Worm (Caenorhabditis elegans) whole organism, midembryonic: Measurements from ENCODE around the gene F43C1.5.

Source experiments
- T22C8.4 ChIP-seq: fragments of 200-800 bp; sonication (Bioruptor generic); IDR thresholded peaks from 2 replicates; pipeline ENCODE4 v1.3.6; 2022; ENCODE audit warnings: missing genetic modification characterization, missing compliant biosample characterization
- ztf-29 ChIP-seq: fragments of 200-800 bp; sonication (Bioruptor generic); IDR thresholded peaks from 2 replicates; pipeline ENCODE4 v1.3.6; 2022; ENCODE audit warnings: missing genetic modification reagents, missing genetic modification characterization, missing compliant biosample characterization

ce11 chrIII:4276277-4276676, 47.3 kb downstream of the F43C1.5 start:
- no peak for TF ChIP-seq T22C8.4
- TF ChIP-seq ztf-29 (GFP tag; lab: Robert Waterston, UW) = no peak
